Worm (Caenorhabditis elegans): Measurements from ENCODE around the gene ccf-1.

DNA sequence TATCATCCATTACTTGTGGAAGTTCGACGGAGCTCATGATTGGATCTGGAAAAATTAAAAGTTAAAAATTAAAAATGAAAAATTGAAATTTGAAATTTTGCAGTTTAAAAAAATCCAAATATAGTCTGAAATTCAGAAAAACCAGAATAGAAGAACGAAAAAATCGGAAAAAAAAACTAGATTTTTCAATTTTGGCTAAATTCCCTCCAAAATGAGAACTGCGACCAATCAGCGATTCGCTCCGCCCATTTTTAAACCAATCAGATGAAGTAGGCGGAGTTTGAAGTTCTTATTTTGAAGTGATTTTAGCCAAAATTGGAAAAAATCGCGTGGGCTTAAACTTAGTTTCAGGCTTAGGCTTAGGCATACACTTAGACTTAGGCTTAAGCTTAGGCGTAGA is 26.9 kb upstream of the ccf-1 start, which contains the start of gene Y56A3A.7:
- no peak for TF ChIP-seq lin-13 (GFP tag; optimal IDR thresholded peaks at IDR 0.05)
- TF ChIP-seq zag-1 (tag; optimal IDR thresholded peaks at IDR 0.05), result no peak

Data from whole organism, L1 larva.